Fruit fly (Drosophila melanogaster): Measurements from ENCODE around the gene Gr93b.

Gene Gr93b

dm6 chr3R:21838505-21838956 lies 5.0 kb downstream of the Gr93b start (continued):
- TF ChIP-seq sqz (GFP tag; optimal IDR thresholded peaks at IDR 0.05) (no peak), CG13624 (GFP tag; optimal IDR thresholded peaks at IDR 0.05) (no peak), Awh (GFP tag; IDR thresholded peaks at IDR 0.05) (no peak), toy (GFP tag; IDR thresholded peaks at IDR 0.05) (no peak), az2 (GFP tag; optimal IDR thresholded peaks at IDR 0.05) (no peak), jigr1 (GFP tag; IDR thresholded peaks at IDR 0.05) (no peak), ap (GFP tag; IDR thresholded peaks at IDR 0.05) (no peak), Adf1 (GFP tag; IDR thresholded peaks at IDR 0.05) (no peak), wor (GFP tag; IDR thresholded peaks at IDR 0.05) (no peak), ewg (GFP tag; optimal IDR thresholded peaks at IDR 0.05) (peak; percentile 23), CG7357 (GFP tag; IDR thresholded peaks at IDR 0.05) (no peak), fd96Cb (tag; optimal IDR thresholded peaks at IDR 0.05) (no peak), gcm (GFP tag; optimal IDR thresholded peaks at IDR 0.05) (peak; percentile 26), CG13424 (tag; optimal IDR thresholded peaks at IDR 0.05) (peak; percentile 33), HLHmδ (GFP tag; optimal IDR thresholded peaks at IDR 0.05) (no peak), Sox100B (GFP tag; optimal IDR thresholded peaks at IDR 0.05) (peak; percentile 43), CG32767 (GFP tag; IDR thresholded peaks at IDR 0.05) (0 out of 2 replicates have a peak, but pooled peaks have one; percentile 8), Hr3 (GFP tag; optimal IDR thresholded peaks at IDR 0.05) (peak; percentile 12), CG7271 (tag; optimal IDR thresholded peaks at IDR 0.05) (no peak), CG15479 (GFP tag; optimal IDR thresholded peaks at IDR 0.05) (no peak), dpn (GFP tag; optimal IDR thresholded peaks at IDR 0.05) (no peak), bab2 (GFP tag; optimal IDR thresholded peaks at IDR 0.05) (no peak), Xbp1 (GFP tag; optimal IDR thresholded peaks at IDR 0.05) (peak; percentile 22), CG6689 (GFP tag; IDR thresholded peaks at IDR 0.05) (no peak), CG14050 (GFP tag; IDR thresholded peaks at IDR 0.05) (no peak), croc (GFP tag; conservative IDR thresholded peaks at IDR 0.05) (no peak), CG6175 (GFP tag; IDR thresholded peaks at IDR 0.05) (no peak), hb (GFP tag; IDR thresholded peaks at IDR 0.05; ENCODE audit: partially characterized antibody) (no peak), Hey (tag; optimal IDR thresholded peaks at IDR 0.05) (no peak), CG15269 (tag; optimal IDR thresholded peaks at IDR 0.05) (peak; percentile 36), Elba2 (GFP tag; optimal IDR thresholded peaks at IDR 0.05) (no peak), dmrt11E (tag; optimal IDR thresholded peaks at IDR 0.05) (peak; percentile 16), CG7745 (tag; optimal IDR thresholded peaks at IDR 0.05) (no peak), al (GFP tag; IDR thresholded peaks at IDR 0.05) (no peak), Pdp1 (GFP tag; optimal IDR thresholded peaks at IDR 0.05) (peak; percentile 14 to 18), CG11456 (GFP tag; IDR thresholded peaks at IDR 0.05) (no peak), CG10274 (GFP tag; optimal IDR thresholded peaks at IDR 0.05) (no peak), gsb-n (tag; optimal IDR thresholded peaks at IDR 0.05) (no peak), CG2712 (tag; optimal IDR thresholded peaks at IDR 0.05) (peak; percentile 29), tll (GFP tag; optimal IDR thresholded peaks at IDR 0.05) (no peak), nau (GFP tag; optimal IDR thresholded peaks at IDR 0.05) (peak; percentile 13), slp2 (GFP tag; optimal IDR thresholded peaks at IDR 0.05) (peak; percentile 38), Doc2 (GFP tag; IDR thresholded peaks at IDR 0.05) (no peak), exex (tag; optimal IDR thresholded peaks at IDR 0.05) (no peak), CG15601 (tag; optimal IDR thresholded peaks at IDR 0.05) (no peak), CG8924 (tag; optimal IDR thresholded peaks at IDR 0.05) (no peak), Lpt (GFP tag; optimal IDR thresholded peaks at IDR 0.05) (no peak), CG9437 (GFP tag; optimal IDR thresholded peaks at IDR 0.05) (peak; percentile 58), CG14667 (GFP tag; IDR thresholded peaks at IDR 0.05) (no peak), CG17385 (GFP tag; optimal IDR thresholded peaks at IDR 0.05) (peak; percentile 3), rib (GFP tag; IDR thresholded peaks at IDR 0.05) (no peak)
